Worm (Caenorhabditis elegans): ENCODE measurements around the gene mans-3.
A peak's percentile ranks its signal among the peaks of the same experiment; 100 is the strongest.

mans-3 gene

DNA sequence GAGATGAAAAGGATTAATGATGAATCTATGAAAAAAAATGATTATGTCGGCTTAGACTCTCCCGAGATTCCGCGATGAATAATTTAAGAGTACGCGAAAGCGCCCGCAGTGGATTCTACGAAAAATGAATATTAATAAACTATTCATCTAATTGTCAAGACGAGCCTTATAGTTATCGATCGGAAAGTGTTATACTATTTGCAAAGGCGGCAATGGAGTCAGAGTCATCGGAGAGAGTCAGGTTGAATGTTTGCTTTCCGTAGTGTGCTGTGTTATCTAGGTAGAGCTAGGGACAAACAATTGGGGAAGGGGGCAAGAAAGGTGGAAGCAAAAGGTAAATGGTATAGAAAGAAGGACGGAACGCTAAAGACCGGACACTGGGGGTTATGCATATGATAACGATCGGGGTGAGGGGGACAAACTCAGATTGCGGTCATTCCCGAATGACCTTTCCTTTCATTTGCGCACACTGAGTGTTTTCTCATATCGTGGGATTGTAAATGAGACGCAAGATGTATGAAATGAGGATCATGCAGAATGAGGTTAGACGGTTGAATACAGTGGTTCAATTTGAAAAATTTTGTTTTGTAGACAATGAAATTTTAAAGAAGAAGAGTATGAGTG is 42.3 kb upstream of the mans-3 start:
- TF ChIP-seq ekl-4 (GFP tag; IDR thresholded peaks at IDR 0.05) (0 out of 2 replicates have a peak, but pooled peaks have one; percentile 46), attf-6 (GFP tag; IDR thresholded peaks at IDR 0.05) (0 out of 2 replicates have a peak, but pooled peaks have one; percentile 9), akir-1 (GFP tag; optimal IDR thresholded peaks at IDR 0.05) (no peak)

DNA sequence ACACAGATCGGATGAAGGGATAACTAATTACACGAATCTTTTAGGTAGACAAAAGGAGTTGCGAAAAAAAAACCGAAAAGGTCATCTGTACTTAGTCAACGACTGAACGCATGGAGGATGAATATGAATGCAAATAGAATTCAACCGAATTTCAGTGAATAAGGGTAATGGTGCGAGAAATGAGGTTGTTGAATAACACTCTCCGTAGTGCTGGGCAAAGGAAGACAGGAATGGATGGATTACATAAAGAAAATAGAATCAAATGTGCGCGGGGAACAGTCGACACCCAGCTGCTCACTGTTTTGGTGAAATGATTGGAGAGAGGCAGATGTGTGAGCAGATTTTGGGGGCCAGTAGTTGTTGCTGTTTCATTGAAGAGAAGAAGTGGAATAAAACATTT is 40.9 kb upstream of the mans-3 start:
- TF ChIP-seq rcor-1 (GFP tag; IDR thresholded peaks at IDR 0.05) (no peak), ZK185.1 (tag; optimal IDR thresholded peaks at IDR 0.05; ENCODE audit: poor library complexity, severe bottlenecking) (no peak), T07F8.4 (tag; optimal IDR thresholded peaks at IDR 0.05) (no peak), pha-4 (tag; optimal IDR thresholded peaks at IDR 0.05) (no peak), hsf-1 (GFP tag; IDR thresholded peaks at IDR 0.05) (no peak), ztf-25 (GFP tag; IDR thresholded peaks at IDR 0.05) (no peak), lin-26 (GFP tag; IDR thresholded peaks at IDR 0.05) (no peak), F55B11.4 (tag; optimal IDR thresholded peaks at IDR 0.05; ENCODE audit: borderline replicate concordance, insufficient read depth) (no peak), B0336.3 (GFP tag; IDR thresholded peaks at IDR 0.05) (no peak), aptf-2 (GFP tag; conservative IDR thresholded peaks at IDR 0.05) (no peak), Y56A3A.18 (GFP tag; IDR thresholded peaks at IDR 0.05) (no peak), nhr-80 (tag; optimal IDR thresholded peaks at IDR 0.05) (no peak), die-1 (tag; optimal IDR thresholded peaks at IDR 0.05) (no peak), K11D2.4 (GFP tag; IDR thresholded peaks at IDR 0.05) (no peak), him-1 (tag; optimal IDR thresholded peaks at IDR 0.05) (no peak), snpc-1.3 (tag; optimal IDR thresholded peaks at IDR 0.05; ENCODE audit: insufficient read depth) (no peak)

DNA sequence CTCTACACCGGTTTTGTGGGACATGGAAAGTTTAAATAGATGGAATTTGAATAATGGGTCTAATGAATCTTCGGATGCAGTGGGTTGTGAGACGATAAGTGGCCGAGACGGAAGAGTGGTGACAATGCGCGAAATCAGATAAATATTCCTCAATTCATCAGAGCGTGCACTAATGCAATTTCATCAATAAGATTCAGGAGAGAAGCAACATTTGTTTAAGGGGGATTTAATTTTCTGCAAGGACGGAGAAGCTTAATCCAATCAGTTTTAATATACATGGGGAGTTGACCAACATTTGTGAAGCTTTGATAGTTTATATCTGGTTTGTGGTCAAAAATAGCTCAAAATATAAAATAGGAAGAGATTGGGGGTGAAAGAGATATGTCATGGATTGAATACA is 35.7 kb upstream of the mans-3 start:
- TF ChIP-seq dpl-1 (GFP tag; optimal IDR thresholded peaks at IDR 0.05) (no peak), let-526 (GFP tag; IDR thresholded peaks at IDR 0.05) (no peak), F22D6.2 (tag; optimal IDR thresholded peaks at IDR 0.05) (no peak), snpc-1.1 (tag; optimal IDR thresholded peaks at IDR 0.05; ENCODE audit: insufficient read depth) (no peak), attf-5 (GFP tag; optimal IDR thresholded peaks at IDR 0.05) (no peak), hlh-26 (GFP tag; conservative IDR thresholded peaks at IDR 0.05) (no peak), tlf-1 (GFP tag; optimal IDR thresholded peaks at IDR 0.05) (no peak), snpc-4 (GFP tag; optimal IDR thresholded peaks at IDR 0.05) (no peak), snpc-4 (tag; optimal IDR thresholded peaks at IDR 0.05) (no peak), lsy-27 (tag; optimal IDR thresholded peaks at IDR 0.05; ENCODE audit: borderline replicate concordance, insufficient read depth) (no peak), lir-1 (GFP tag; conservative IDR thresholded peaks at IDR 0.05) (no peak), unc-130 (GFP tag; optimal IDR thresholded peaks at IDR 0.05) (no peak), F49E8.2 (tag; optimal IDR thresholded peaks at IDR 0.05; ENCODE audit: insufficient read depth) (no peak), Y79H2A.3 (GFP tag; conservative IDR thresholded peaks at IDR 0.05) (no peak), cebp-1 (GFP tag; IDR thresholded peaks at IDR 0.05) (no peak), cebp-1 (tag; optimal IDR thresholded peaks at IDR 0.05) (no peak), mxl-1 (tag; optimal IDR thresholded peaks at IDR 0.05) (no peak), ZK185.1 (tag; optimal IDR thresholded peaks at IDR 0.05; ENCODE audit: poor library complexity, severe bottlenecking) (no peak), tbx-9 (tag; optimal IDR thresholded peaks at IDR 0.05; ENCODE audit: borderline replicate concordance) (no peak), nfyb-1 (GFP tag; IDR thresholded peaks at IDR 0.05) (no peak), F39B2.1 (GFP tag; IDR thresholded peaks at IDR 0.05) (no peak), ztf-22 (GFP tag; optimal IDR thresholded peaks at IDR 0.05) (no peak)
